Worm (Caenorhabditis elegans) whole organism, L3 larva: Measurements from ENCODE around the gene ugt-58.

Source experiments
- R02D3.7 ChIP-seq: fragments of 150-350 bp; optimal IDR thresholded peaks from 2 replicates; lab custom pipeline; 2014; ENCODE audit warnings: missing biosample characterization, missing genetic modification characterization
- ZK546.5 ChIP-seq: sonication (generic microtip); optimal IDR thresholded peaks from 2 replicates; lab custom pipeline; 2017; ENCODE audit warnings: missing biosample characterization, missing genetic modification characterization
- aly-2 ChIP-seq: fragments of 150-350 bp; optimal IDR thresholded peaks from 2 replicates; lab custom pipeline; 2014; ENCODE audit warnings: missing biosample characterization, missing genetic modification characterization
- ama-1 ChIP-seq: fragments of 150-350 bp; optimal IDR thresholded peaks from 2 replicates; lab custom pipeline; 2018
- ceh-16 ChIP-seq: sonication (generic microtip); optimal IDR thresholded peaks from 2 replicates; lab custom pipeline; 2017; ENCODE audit warnings: missing biosample characterization, missing genetic modification characterization
- ceh-28 ChIP-seq: fragments of 150-350 bp; optimal IDR thresholded peaks from 2 replicates; lab custom pipeline; 2014; ENCODE audit warnings: missing biosample characterization, missing genetic modification reagents, missing genetic modification characterization
- ceh-82 ChIP-seq: fragments of 150-350 bp; optimal IDR thresholded peaks from 2 replicates; lab custom pipeline; 2014; ENCODE audit warnings: missing biosample characterization, missing genetic modification characterization
- ceh-9 ChIP-seq: sonication (generic microtip); optimal IDR thresholded peaks from 2 replicates; lab custom pipeline; 2018; ENCODE audit warnings: missing biosample characterization, missing genetic modification characterization
- daf-12 ChIP-seq: fragments of 150-350 bp; optimal IDR thresholded peaks from 2 replicates; lab custom pipeline; 2014; ENCODE audit warnings: missing biosample characterization, missing genetic modification reagents, missing genetic modification characterization
- egl-27 ChIP-seq: sonication (generic microtip); optimal IDR thresholded peaks from 4 replicates; lab custom pipeline; 2017; ENCODE audit warnings: missing biosample characterization, missing genetic modification reagents, missing genetic modification characterization
- egl-5 ChIP-seq: fragments of 150-350 bp; optimal IDR thresholded peaks from 2 replicates; lab custom pipeline; 2017; ENCODE audit warnings: missing biosample characterization, missing genetic modification reagents, missing genetic modification characterization, inconsistent platforms
- elt-1 ChIP-seq: fragments of 150-350 bp; optimal IDR thresholded peaks from 2 replicates; lab custom pipeline; 2014; ENCODE audit warnings: missing biosample characterization, missing genetic modification characterization
- elt-2 ChIP-seq: sonication (generic microtip); optimal IDR thresholded peaks from 2 replicates; lab custom pipeline; 2016; ENCODE audit warnings: missing genetic modification reagents, mild to moderate bottlenecking, missing genetic modification characterization, missing compliant biosample characterization
- elt-3 ChIP-seq, 3 experiments: fragments of 150-350 bp in 1 of 3; sonication (generic microtip) in 2 of 3; optimal IDR thresholded peaks; 2 replicates in 2 of 3; 4 replicates in 1 of 3; lab custom pipeline; 2014 to 2017; ENCODE audit warnings: missing biosample characterization in 3 of 3, missing genetic modification characterization in 3 of 3
- eor-1 ChIP-seq, 2 experiments: fragments of 150-350 bp; optimal IDR thresholded peaks; 2 replicates each; lab custom pipeline; 2014 to 2018; ENCODE audit warnings: missing biosample characterization in 2 of 2, missing genetic modification characterization in 2 of 2
- fkh-10 ChIP-seq: sonication (generic microtip); optimal IDR thresholded peaks from 2 replicates; lab custom pipeline; 2017; ENCODE audit warnings: missing biosample characterization, missing genetic modification reagents, missing genetic modification characterization
- fkh-2 ChIP-seq: fragments of 150-350 bp; optimal IDR thresholded peaks from 2 replicates; lab custom pipeline; 2014; ENCODE audit warnings: missing biosample characterization, missing genetic modification reagents, missing genetic modification characterization
- fos-1 ChIP-seq: fragments of 150-350 bp; optimal IDR thresholded peaks from 2 replicates; lab custom pipeline; 2014; ENCODE audit warnings: missing biosample characterization, missing genetic modification characterization
- hmg-11 ChIP-seq: sonication (generic microtip); optimal IDR thresholded peaks from 2 replicates; lab custom pipeline; 2016; ENCODE audit warnings: missing genetic modification characterization, missing compliant biosample characterization
- jun-1 ChIP-seq: fragments of 150-350 bp; optimal IDR thresholded peaks from 2 replicates; lab custom pipeline; 2014; ENCODE audit warnings: missing biosample characterization, missing genetic modification reagents, missing genetic modification characterization
- lin-15B ChIP-seq: fragments of 150-350 bp; optimal IDR thresholded peaks from 2 replicates; lab custom pipeline; 2014; ENCODE audit warnings: missing biosample characterization, missing genetic modification characterization
- lin-39 ChIP-seq: fragments of 150-350 bp; optimal IDR thresholded peaks from 2 replicates; lab custom pipeline; 2018; ENCODE audit warnings: missing biosample characterization, missing genetic modification reagents, missing genetic modification characterization
- lsy-12 ChIP-seq: sonication (generic microtip); optimal IDR thresholded peaks from 2 replicates; lab custom pipeline; 2016; ENCODE audit warnings: mild to moderate bottlenecking, missing genetic modification characterization, missing compliant biosample characterization
- mdl-1 ChIP-seq: fragments of 150-350 bp; optimal IDR thresholded peaks from 2 replicates; lab custom pipeline; 2014; ENCODE audit warnings: missing biosample characterization, missing genetic modification characterization
- mml-1 ChIP-seq: fragments of 150-350 bp; sonication (generic microtip); optimal IDR thresholded peaks from 3 replicates; lab custom pipeline; 2014; ENCODE audit warnings: missing biosample characterization, missing genetic modification characterization
- nfya-1 ChIP-seq: sonication (generic microtip); optimal IDR thresholded peaks from 2 replicates; lab custom pipeline; 2017; ENCODE audit warnings: missing genetic modification characterization, mild to moderate bottlenecking, missing compliant biosample characterization, antibody characterized with exemption, moderate library complexity; ENCODE audit not compliant: insufficient read depth
- nhr-11 ChIP-seq: fragments of 150-350 bp; optimal IDR thresholded peaks from 2 replicates; lab custom pipeline; 2014; ENCODE audit warnings: missing biosample characterization, missing genetic modification characterization
- nhr-12 ChIP-seq: fragments of 150-350 bp; optimal IDR thresholded peaks from 2 replicates; lab custom pipeline; 2014; ENCODE audit warnings: missing biosample characterization, missing genetic modification characterization
- nhr-23 ChIP-seq: fragments of 150-350 bp; optimal IDR thresholded peaks from 2 replicates; lab custom pipeline; 2014; ENCODE audit warnings: missing biosample characterization, missing genetic modification reagents, missing genetic modification characterization
- nhr-237 ChIP-seq: fragments of 150-350 bp; optimal IDR thresholded peaks from 2 replicates; lab custom pipeline; 2014; ENCODE audit warnings: missing biosample characterization, missing genetic modification characterization
- nhr-25 ChIP-seq: sonication (generic microtip); optimal IDR thresholded peaks from 2 replicates; lab custom pipeline; 2017; ENCODE audit warnings: missing biosample characterization, missing genetic modification characterization
- nhr-28 ChIP-seq: fragments of 150-350 bp; optimal IDR thresholded peaks from 2 replicates; lab custom pipeline; 2014; ENCODE audit warnings: missing biosample characterization, missing genetic modification characterization
- nhr-43 ChIP-seq: sonication (generic microtip); optimal IDR thresholded peaks from 2 replicates; lab custom pipeline; 2016; ENCODE audit warnings: mild to moderate bottlenecking, missing genetic modification characterization, missing compliant biosample characterization; ENCODE audit not compliant: poor library complexity, severe bottlenecking
- nhr-67 ChIP-seq: fragments of 150-350 bp; optimal IDR thresholded peaks from 2 replicates; lab custom pipeline; 2014; ENCODE audit warnings: missing biosample characterization, missing genetic modification characterization
- nhr-76 ChIP-seq: fragments of 150-350 bp; sonication (generic microtip); optimal IDR thresholded peaks from 5 replicates; lab custom pipeline; 2014; ENCODE audit warnings: missing biosample characterization, missing genetic modification characterization
- nhr-77 ChIP-seq: fragments of 150-350 bp; optimal IDR thresholded peaks from 2 replicates; lab custom pipeline; 2014; ENCODE audit warnings: missing biosample characterization, missing genetic modification characterization
- pha-4 ChIP-seq: fragments of 150-350 bp; optimal IDR thresholded peaks from 2 replicates; lab custom pipeline; 2014; ENCODE audit warnings: missing biosample characterization, missing genetic modification reagents, missing genetic modification characterization
- pqm-1 ChIP-seq: fragments of 150-350 bp; optimal IDR thresholded peaks from 2 replicates; lab custom pipeline; 2017; ENCODE audit warnings: missing biosample characterization, missing genetic modification characterization, inconsistent platforms
- sea-2 ChIP-seq: fragments of 150-350 bp; sonication (generic microtip); optimal IDR thresholded peaks from 4 replicates; lab custom pipeline; 2014; ENCODE audit warnings: missing biosample characterization, missing genetic modification reagents, missing genetic modification characterization
- skn-1 ChIP-seq: fragments of 150-350 bp; optimal IDR thresholded peaks from 2 replicates; lab custom pipeline; 2014; ENCODE audit warnings: missing biosample characterization, missing genetic modification characterization
- snpc-4 ChIP-seq: fragments of 150-350 bp; optimal IDR thresholded peaks from 2 replicates; lab custom pipeline; 2014; ENCODE audit warnings: missing biosample characterization, missing genetic modification characterization
- tbx-2 ChIP-seq: sonication (generic microtip); optimal IDR thresholded peaks from 2 replicates; lab custom pipeline; 2016; ENCODE audit warnings: mild to moderate bottlenecking, missing genetic modification characterization, missing compliant biosample characterization
- unc-39 ChIP-seq: sonication (generic microtip); optimal IDR thresholded peaks from 4 replicates; lab custom pipeline; 2017; ENCODE audit warnings: missing biosample characterization, missing genetic modification characterization
- unc-62 ChIP-seq: fragments of 150-350 bp; sonication (generic microtip); optimal IDR thresholded peaks from 4 replicates; lab custom pipeline; 2014; ENCODE audit warnings: missing biosample characterization, missing genetic modification reagents, missing genetic modification characterization
- zag-1 ChIP-seq: fragments of 150-350 bp; optimal IDR thresholded peaks from 2 replicates; lab custom pipeline; 2014; ENCODE audit warnings: missing biosample characterization, missing genetic modification characterization
- ztf-11 ChIP-seq: fragments of 150-350 bp; optimal IDR thresholded peaks from 2 replicates; lab custom pipeline; 2014; ENCODE audit warnings: missing biosample characterization, missing genetic modification characterization
- ztf-4 ChIP-seq: fragments of 150-350 bp; optimal IDR thresholded peaks from 2 replicates; lab custom pipeline; 2014; ENCODE audit warnings: missing biosample characterization, missing genetic modification characterization

Gene ugt-58

ce11 chrII:9586734-9587209 is at the start of gene ugt-58:
TSS of gene ugt-58 (minus strand) at chrII:9586784.
- TF ChIP-seq egl-5 (tag; lab: Kevin White, UChicago) (no peak), ama-1 (lab: Kevin White, UChicago) (no peak), lsy-12 (tag; lab: Kevin White, UChicago) (no peak), nhr-11 (tag; lab: Kevin White, UChicago) (peak; percentile 31), R02D3.7 (tag; lab: Kevin White, UChicago) (no peak), hmg-11 (tag; lab: Kevin White, UChicago) (no peak), fkh-2 (tag; lab: Kevin White, UChicago) (no peak), nhr-76 (tag; lab: Kevin White, UChicago) (no peak), ceh-9 (tag; lab: Kevin White, UChicago) (no peak), sea-2 (GFP tag; lab: Kevin White, UChicago) (no peak), ztf-11 (tag; lab: Kevin White, UChicago) (no peak), eor-1 (tag; optimal IDR thresholded peaks at IDR 0.05; lab: Kevin White, UChicago) (no peak), mml-1 (tag; lab: Kevin White, UChicago) (no peak), lin-39 (tag; lab: Kevin White, UChicago) (no peak), pha-4 (no peak), fkh-10 (GFP tag; lab: Kevin White, UChicago) (no peak), nhr-25 (tag; lab: Kevin White, UChicago) (peak; percentile 7), elt-3 (tag; optimal IDR thresholded peaks at IDR 0.05; lab: Kevin White, UChicago) (peak in 1 of 3 experiments; percentile 49), nhr-67 (no peak), nhr-23 (tag; lab: Kevin White, UChicago) (peak; percentile 57), ceh-82 (tag; lab: Kevin White, UChicago) (no peak), ztf-4 (tag; lab: Kevin White, UChicago) (no peak), unc-39 (no peak), jun-1 (tag; lab: Kevin White, UChicago) (no peak), nhr-28 (tag; lab: Kevin White, UChicago) (no peak), skn-1 (tag; lab: Kevin White, UChicago) (no peak), snpc-4 (no peak), ceh-28 (tag; lab: Kevin White, UChicago) (peak; percentile 64), elt-2 (tag; lab: Kevin White, UChicago) (peak; percentile 66), nhr-43 (tag; lab: Kevin White, UChicago) (no peak), daf-12 (tag; lab: Kevin White, UChicago) (no peak), aly-2 (tag; lab: Kevin White, UChicago) (no peak), ceh-16 (tag; lab: Kevin White, UChicago) (no peak), ZK546.5 (tag; lab: Kevin White, UChicago) (no peak), lin-15B (no peak), nhr-77 (no peak), zag-1 (tag; lab: Kevin White, UChicago) (no peak), tbx-2 (tag; lab: Kevin White, UChicago) (no peak), pqm-1 (tag; lab: Kevin White, UChicago) (no peak), nfya-1 (tag; lab: Kevin White, UChicago) (no peak), egl-27 (tag; lab: Kevin White, UChicago) (no peak), mdl-1 (tag; lab: Kevin White, UChicago) (no peak), nhr-12 (no peak), unc-62 (GFP tag; lab: Kevin White, UChicago) (no peak), nhr-237 (tag; lab: Kevin White, UChicago) (no peak), elt-1 (no peak), fos-1 (tag; lab: Kevin White, UChicago) (no peak)
- TF ChIP-seq, all 47 proteins: peak for 6
